Worm (Caenorhabditis elegans) whole organism, L3 larva: ENCODE measurements around the gene T06F4.1.

Experiments
- ceh-82 ChIP-seq: fragments of 150-350 bp; optimal IDR thresholded peaks from 2 replicates; lab custom pipeline; 2014; ENCODE audit warnings: missing biosample characterization, missing genetic modification characterization
- elt-3 ChIP-seq, 3 experiments: fragments of 150-350 bp in 1 of 3; sonication (generic microtip) in 2 of 3; optimal IDR thresholded peaks; 2 replicates in 2 of 3; 4 replicates in 1 of 3; lab custom pipeline; 2014 to 2017; ENCODE audit warnings: missing biosample characterization in 3 of 3, missing genetic modification characterization in 3 of 3

- TF ChIP-seq elt-3 (tag; optimal IDR thresholded peaks at IDR 0.05; lab: Kevin White, UChicago) (no peak), ceh-82 (tag; lab: Kevin White, UChicago) (no peak)
These were observed 23.0 kb upstream of the T06F4.1 start, which contains the start of gene R02E4.3 for ce11 chrX:4102075-4102598.
